Worm (Caenorhabditis elegans): ENCODE measurements around the gene dnj-2.
"Not testable (repeated sequence)": the region's sequence is repeated elsewhere in the genome, so short reads cannot be mapped to it uniquely, and the experiment has no call there.

Gene dnj-2

ce11 chrIV:11324741-11325140 is 11.0 kb upstream of the dnj-2 start, which contains the start of gene his-48:
Gene his-48 (plus strand): TSS chrIV:11324745.
- TF ChIP-seq unc-62 (GFP tag; optimal IDR thresholded peaks at IDR 0.05): not testable (repeated sequence)

DNA sequence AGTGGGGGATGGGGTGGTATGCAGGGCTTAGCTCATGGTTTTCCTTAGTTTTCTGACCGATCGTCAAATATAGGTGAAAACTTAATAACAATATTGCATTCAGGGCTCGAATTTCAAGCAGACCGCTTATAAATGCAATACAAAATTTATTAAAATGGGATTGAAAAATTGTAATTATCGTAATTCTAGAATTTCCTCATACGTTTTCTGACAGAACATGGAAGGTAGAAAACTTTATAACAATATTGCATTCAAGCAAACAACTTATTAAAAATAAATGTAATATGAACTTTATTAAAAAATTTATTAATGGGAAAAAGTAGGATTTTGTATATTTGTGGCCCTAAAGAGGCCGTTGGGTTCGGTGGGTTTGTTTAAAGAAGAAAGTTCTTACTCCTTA is 9.9 kb upstream of the dnj-2 start:
- no peak for TF ChIP-seq unc-62 (GFP tag; optimal IDR thresholded peaks at IDR 0.05)

- TF ChIP-seq unc-62 (GFP tag; optimal IDR thresholded peaks at IDR 0.05): no peak
Measured at ce11 chrIV:11320500-11320899, 6.7 kb upstream of the dnj-2 start, which contains the start of gene edg-1. Gene edg-1 (plus strand): TSS chrIV:11320800.

- TF ChIP-seq unc-62 (GFP tag; optimal IDR thresholded peaks at IDR 0.05): no peak
Measured at ce11 chrIV:11319884-11320362, 6.1 kb upstream of the dnj-2 start, which contains the start of gene B0035.18. Gene B0035.18 (plus strand): TSS chrIV:11320312.

DNA sequence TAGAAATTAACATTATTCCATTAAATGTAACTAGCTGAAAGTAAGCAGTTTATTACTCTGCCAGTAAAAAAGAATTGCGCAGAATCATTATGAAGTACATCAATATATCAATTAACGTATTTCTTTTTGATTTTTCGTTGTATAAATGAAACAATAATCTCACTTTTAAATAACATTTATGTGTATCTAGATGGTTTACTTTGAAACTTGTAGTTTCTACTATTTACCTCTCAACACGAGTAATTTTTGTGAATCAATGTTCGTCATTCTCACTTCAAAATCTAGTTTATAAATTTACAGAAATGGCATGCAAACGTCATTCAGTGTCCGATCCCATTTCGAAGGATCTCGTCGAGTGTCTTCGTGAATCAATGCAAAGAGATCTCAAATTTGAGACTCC is 3.3 kb upstream of the dnj-2 start, which contains the start of gene gspd-1:
Gene gspd-1 (plus strand): TSS at position 301 of the 400 bp plus-strand sequence.
- TF ChIP-seq unc-62 (GFP tag; optimal IDR thresholded peaks at IDR 0.05): no peak

DNA sequence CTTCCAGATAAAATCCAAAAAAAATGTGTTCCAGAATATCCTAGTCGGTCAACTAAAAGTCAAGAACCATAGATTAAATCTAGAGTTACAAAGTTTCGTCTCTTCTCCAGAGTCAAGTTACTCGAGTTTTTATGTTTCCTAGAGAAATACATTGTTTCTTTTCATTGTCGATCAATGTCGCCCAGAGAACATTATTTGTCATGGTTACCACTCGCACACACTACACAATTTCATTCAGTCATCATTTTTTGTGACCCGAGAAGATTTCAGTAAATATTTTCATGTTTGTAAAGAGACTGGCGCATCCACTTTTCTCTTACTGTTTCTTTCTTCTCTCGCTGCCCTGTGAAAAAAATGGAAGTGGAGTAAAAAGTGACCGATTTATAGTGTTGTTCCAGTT is 2.9 kb upstream of the dnj-2 start:
- no peak for TF ChIP-seq unc-62 (GFP tag; optimal IDR thresholded peaks at IDR 0.05)

DNA sequence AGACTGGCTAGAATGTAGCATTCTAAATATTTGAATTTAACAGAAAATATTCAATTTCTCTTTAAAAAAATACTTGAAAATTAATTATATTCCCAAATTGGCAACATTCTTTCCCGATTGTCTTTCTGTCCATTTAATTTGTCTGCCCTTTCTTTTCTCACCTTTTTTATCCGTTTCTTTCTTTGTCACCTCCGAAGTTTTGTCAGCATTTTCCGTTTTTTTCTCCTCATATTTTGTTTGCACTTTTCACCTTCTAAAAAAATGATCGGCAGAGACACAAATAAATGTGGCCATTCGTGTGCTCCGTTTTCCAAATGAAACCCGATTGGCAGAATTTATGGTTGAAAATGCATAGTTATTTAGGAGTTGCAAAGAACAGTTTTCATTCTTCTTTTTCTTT is 2.3 kb upstream of the dnj-2 start:
- no peak for TF ChIP-seq unc-62 (GFP tag; optimal IDR thresholded peaks at IDR 0.05)

DNA sequence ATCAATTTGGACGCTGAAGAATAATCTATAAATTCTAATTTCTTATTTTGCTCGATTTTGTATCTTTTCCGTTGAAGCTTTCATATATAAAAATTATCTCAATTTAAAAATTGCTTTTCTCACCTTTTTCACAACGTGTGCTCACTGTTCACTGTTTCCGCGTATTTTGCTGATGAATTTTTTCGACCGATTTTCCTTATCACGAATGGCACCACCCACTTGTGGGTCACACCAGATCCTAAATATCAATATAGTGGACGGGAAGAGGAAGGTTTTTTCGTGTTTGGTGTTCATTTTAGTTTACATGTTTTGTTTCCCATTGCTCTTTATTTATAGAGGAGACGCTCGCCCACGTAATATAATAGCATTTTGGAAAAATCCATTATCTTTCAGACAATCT is 1.9 kb upstream of the dnj-2 start:
- no peak for TF ChIP-seq unc-62 (GFP tag; optimal IDR thresholded peaks at IDR 0.05)

DNA sequence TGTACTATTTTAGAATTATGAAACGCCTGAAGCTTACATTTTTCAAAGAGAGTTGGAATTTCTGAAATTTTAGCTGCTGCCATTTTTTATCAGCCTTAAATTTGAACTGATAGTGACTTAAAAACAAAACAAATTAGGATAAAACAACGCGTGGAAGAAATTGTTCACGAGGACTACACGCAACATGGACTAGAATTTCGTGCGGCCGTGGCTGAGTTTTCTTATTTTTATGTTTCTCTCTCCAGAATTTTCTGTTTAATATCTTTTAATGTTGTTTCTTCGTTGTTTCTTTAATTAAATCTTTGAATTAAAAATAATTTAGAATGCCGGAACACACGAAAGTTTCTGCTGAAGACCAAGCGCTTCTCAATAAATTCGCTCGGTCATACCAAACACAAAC is 1.1 kb upstream of the dnj-2 start, which contains the start of the genes B0035.3, B0035.22 and pfd-4:
Gene B0035.3 (minus strand): TSS at position 114 of the 400 bp plus-strand sequence.
Gene B0035.22 (plus strand): TSS at position 269 of the 400 bp plus-strand sequence.
Gene pfd-4 (plus strand): TSS at position 323 of the 400 bp plus-strand sequence.
- no peak for TF ChIP-seq unc-62 (GFP tag; optimal IDR thresholded peaks at IDR 0.05)

DNA sequence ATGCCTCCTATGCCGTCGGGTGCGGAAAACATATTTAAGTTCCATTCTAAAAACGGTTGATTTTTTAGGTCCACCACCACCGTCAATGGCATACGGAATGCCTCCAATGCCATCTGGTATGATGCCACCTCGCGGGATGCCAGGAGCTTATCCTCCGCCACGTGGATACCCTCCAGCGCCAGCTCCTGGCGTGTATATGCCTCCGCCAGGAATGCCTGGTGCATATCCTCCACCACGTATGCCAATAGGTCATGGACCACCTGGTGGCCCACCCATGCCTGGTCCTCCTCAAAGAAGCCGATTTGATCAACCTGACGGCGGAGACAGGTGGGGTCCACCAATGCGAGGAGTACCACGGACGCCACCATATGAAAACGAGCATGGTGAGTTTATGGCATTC is 2.3 kb downstream of the dnj-2 start:
- no peak for TF ChIP-seq unc-62 (GFP tag; optimal IDR thresholded peaks at IDR 0.05)

ce11 chrIV:11310624-11311023 is 3.2 kb downstream of the dnj-2 start, which contains the start of gene znf-207:
Gene znf-207 (plus strand): TSS chrIV:11310972.
- no peak for TF ChIP-seq unc-62 (GFP tag; optimal IDR thresholded peaks at IDR 0.05)

DNA sequence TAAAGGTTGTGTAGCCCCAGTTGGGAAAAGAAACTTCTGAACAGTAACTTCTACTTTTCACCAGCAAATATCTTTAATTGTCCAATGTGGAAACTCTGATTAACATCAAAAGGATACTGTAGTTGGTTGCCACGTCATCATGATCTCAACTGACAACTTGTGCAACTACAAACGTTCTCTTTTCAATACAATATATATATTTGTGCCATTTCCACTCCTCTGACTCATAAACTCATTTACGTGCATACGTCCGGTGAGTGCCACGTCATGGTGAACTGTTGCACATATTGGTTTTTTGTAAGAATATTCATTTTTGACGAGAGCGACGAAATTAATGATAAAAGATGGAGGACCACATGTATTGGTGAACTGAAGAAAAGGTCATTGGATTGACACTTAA is 6.0 kb downstream of the dnj-2 start:
- TF ChIP-seq unc-62 (GFP tag; optimal IDR thresholded peaks at IDR 0.05): no peak

DNA sequence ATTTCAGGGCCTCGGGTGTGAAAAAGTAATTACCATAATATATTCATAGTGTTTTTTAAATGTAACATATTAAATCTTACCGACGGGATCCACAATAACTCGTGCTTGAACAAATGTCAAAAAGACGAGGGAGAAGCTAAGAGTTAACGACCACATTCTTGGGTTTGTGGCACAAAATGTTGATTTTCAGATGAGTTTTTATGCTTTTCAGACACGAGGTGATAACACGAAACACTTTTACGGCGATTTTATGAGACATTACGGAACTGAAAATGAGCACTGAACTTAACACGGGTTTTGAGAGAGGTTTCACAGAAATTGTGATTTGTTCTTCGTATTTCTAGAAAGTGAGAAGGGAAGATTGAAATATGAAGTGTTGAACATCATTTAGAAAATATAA is 7.2 kb downstream of the dnj-2 start, which contains the start of gene B0035.13:
Gene B0035.13 (minus strand): TSS at position 173 of the 400 bp plus-strand sequence.
- TF ChIP-seq unc-62 (GFP tag; optimal IDR thresholded peaks at IDR 0.05): no peak

DNA sequence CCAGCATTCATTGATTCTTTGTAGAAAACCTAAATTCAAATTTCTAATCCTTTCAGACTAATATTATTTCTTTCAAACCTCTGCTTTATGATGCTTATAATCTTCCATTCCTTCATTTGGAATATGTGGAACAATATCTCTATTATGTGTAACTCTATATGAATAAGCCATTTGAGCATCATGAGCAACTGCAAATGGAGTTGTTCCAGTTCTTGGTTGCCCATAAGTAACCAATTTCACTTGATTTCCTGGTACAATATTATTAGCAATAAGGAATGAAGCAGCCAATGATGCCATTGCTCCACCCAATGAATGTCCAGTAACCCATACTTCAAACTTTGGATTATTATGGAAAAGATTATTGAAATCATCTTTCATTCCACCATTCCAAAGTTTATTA is 8.8 kb downstream of the dnj-2 start:
- no peak for TF ChIP-seq unc-62 (GFP tag; optimal IDR thresholded peaks at IDR 0.05)

- TF ChIP-seq unc-62 (GFP tag; optimal IDR thresholded peaks at IDR 0.05): no peak
Measured at ce11 chrIV:11298154-11299086, 15.4 kb downstream of the dnj-2 start, which contains the start of the genes B0035.15 and dnj-1. Gene B0035.15 (minus strand): TSS chrIV:11298252. Gene dnj-1 (plus strand): TSS chrIV:11299036.

DNA sequence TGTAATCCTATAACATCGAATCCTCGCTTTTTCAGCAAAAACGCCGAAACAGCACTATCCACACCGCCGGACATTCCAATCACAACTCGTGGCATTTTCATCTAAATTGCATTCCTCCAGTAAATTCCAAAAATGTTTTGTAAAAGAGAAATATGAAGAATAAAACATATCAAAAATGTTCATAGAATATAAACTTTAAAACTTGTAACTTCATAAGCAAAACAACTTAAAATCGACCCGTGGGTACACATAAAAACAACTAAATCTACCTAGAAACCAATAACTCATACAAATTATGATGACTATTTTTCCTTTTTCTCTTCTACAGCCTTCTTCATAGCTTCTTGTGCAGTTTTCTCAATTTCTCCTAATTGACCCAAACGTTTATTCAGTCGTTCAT is 17.0 kb downstream of the dnj-2 start, which contains the start of gene mttu-1:
Gene mttu-1 (minus strand): TSS at position 101 of the 400 bp plus-strand sequence.
- TF ChIP-seq unc-62 (GFP tag; optimal IDR thresholded peaks at IDR 0.05): no peak
